Fruit fly (Drosophila melanogaster) whole organism, embryonic: ENCODE measurements around the gene Hydr2.
A peak's percentile ranks its signal among the peaks of the same experiment; 100 is the strongest.

Experiments
- B-H2 ChIP-seq: fragments of 200-800 bp; sonication (Bioruptor generic); optimal IDR thresholded peaks from 2 replicates; lab custom pipeline; 2018; ENCODE audit warnings: missing biosample characterization, mild to moderate bottlenecking, missing genetic modification characterization
- CG10209 ChIP-seq: fragments of 200-800 bp; sonication (Bioruptor generic); optimal IDR thresholded peaks from 3 replicates; lab custom pipeline; 2017; ENCODE audit warnings: missing biosample characterization, mild to moderate bottlenecking, missing genetic modification characterization, missing genetic modification reagents
- CG11695 ChIP-seq: fragments of 200-800 bp; sonication (Bioruptor generic); IDR thresholded peaks from 3 replicates; pipeline ENCODE4 v1.3.6; 2022; ENCODE audit warnings: missing biosample characterization, missing genetic modification characterization
- CG12391 ChIP-seq: fragments of 200-800 bp; sonication (Bioruptor generic); optimal IDR thresholded peaks from 3 replicates; lab custom pipeline; 2018; ENCODE audit warnings: missing biosample characterization, mild to moderate bottlenecking, missing genetic modification characterization, moderate library complexity
- CG12769 ChIP-seq: fragments of 200-800 bp; sonication (Bioruptor generic); optimal IDR thresholded peaks from 2 replicates; lab custom pipeline; 2019; ENCODE audit warnings: missing biosample characterization, mild to moderate bottlenecking, missing genetic modification characterization, moderate library complexity
- CG13287 ChIP-seq: fragments of 200-800 bp; sonication (Bioruptor generic); IDR thresholded peaks from 2 replicates; pipeline ENCODE4 v1.3.6; 2022; ENCODE audit warnings: missing biosample characterization, missing genetic modification characterization; ENCODE audit not compliant: partially characterized antibody
- CG13296 ChIP-seq: fragments of 200-800 bp; sonication (Bioruptor generic); optimal IDR thresholded peaks from 3 replicates; lab custom pipeline; 2018; ENCODE audit warnings: missing biosample characterization, mild to moderate bottlenecking, missing genetic modification characterization
- CG13894 ChIP-seq: fragments of 200-800 bp; sonication (Bioruptor generic); optimal IDR thresholded peaks from 3 replicates; lab custom pipeline; 2018; ENCODE audit warnings: missing biosample characterization, mild to moderate bottlenecking, missing genetic modification characterization, moderate library complexity
- CG14441 ChIP-seq: fragments of 200-800 bp; sonication (Bioruptor generic); IDR thresholded peaks from 2 replicates; pipeline ENCODE4 v1.3.6; 2022; ENCODE audit warnings: missing biosample characterization, missing genetic modification characterization
- CG1529 ChIP-seq: fragments of 200-800 bp; sonication (Bioruptor generic); optimal IDR thresholded peaks from 3 replicates; lab custom pipeline; 2018; ENCODE audit warnings: missing biosample characterization, missing genetic modification characterization
- CG15514 ChIP-seq: fragments of 200-800 bp; sonication (Bioruptor generic); optimal IDR thresholded peaks from 3 replicates; lab custom pipeline; 2017; ENCODE audit warnings: missing biosample characterization, missing genetic modification characterization, mild to moderate bottlenecking, moderate library complexity, missing genetic modification reagents
- CG2875 ChIP-seq: fragments of 200-800 bp; sonication (Bioruptor generic); optimal IDR thresholded peaks from 2 replicates; lab custom pipeline; 2017; ENCODE audit warnings: missing biosample characterization, mild to moderate bottlenecking, missing genetic modification characterization, missing genetic modification reagents
- CG2889 ChIP-seq: fragments of 200-800 bp; sonication (Bioruptor generic); IDR thresholded peaks from 3 replicates; pipeline ENCODE4 v1.3.6; 2022; ENCODE audit warnings: missing biosample characterization, missing genetic modification characterization
- CG31441 ChIP-seq: fragments of 200-800 bp; sonication (Bioruptor generic); IDR thresholded peaks from 2 replicates; pipeline ENCODE4 v1.3.6; 2022; ENCODE audit warnings: missing biosample characterization, missing genetic modification characterization
- CG3163 ChIP-seq: fragments of 200-800 bp; sonication (Bioruptor generic); optimal IDR thresholded peaks from 3 replicates; lab custom pipeline; 2016; ENCODE audit warnings: missing biosample characterization, missing genetic modification characterization
- CG34224 ChIP-seq: fragments of 200-800 bp; sonication (Bioruptor generic); IDR thresholded peaks from 3 replicates; pipeline ENCODE4 v1.3.6; 2022; ENCODE audit warnings: missing biosample characterization, missing genetic modification characterization; ENCODE audit not compliant: partially characterized antibody
- CG34376 ChIP-seq: fragments of 200-800 bp; sonication (Bioruptor generic); optimal IDR thresholded peaks from 2 replicates; lab custom pipeline; 2018; ENCODE audit warnings: missing biosample characterization, mild to moderate bottlenecking, missing genetic modification characterization
- CG6254 ChIP-seq: fragments of 200-800 bp; sonication (Bioruptor generic); optimal IDR thresholded peaks from 3 replicates; lab custom pipeline; 2017; ENCODE audit warnings: mild to moderate bottlenecking, missing biosample characterization, missing genetic modification reagents, missing genetic modification characterization
- CG6689 ChIP-seq: fragments of 200-800 bp; sonication (Bioruptor generic); IDR thresholded peaks from 2 replicates; pipeline ENCODE4 v1.3.6; 2022; ENCODE audit warnings: missing biosample characterization, missing genetic modification characterization
- CG6791 ChIP-seq: fragments of 200-800 bp; sonication (Bioruptor generic); IDR thresholded peaks from 3 replicates; pipeline ENCODE4 v1.3.6; 2022; ENCODE audit warnings: missing biosample characterization, missing genetic modification characterization; ENCODE audit not compliant: partially characterized antibody
- CG7372 ChIP-seq: fragments of 200-800 bp; sonication (Bioruptor generic); IDR thresholded peaks from 2 replicates; pipeline ENCODE4 v1.3.6; 2022; ENCODE audit warnings: missing biosample characterization, missing genetic modification characterization
- CG7556 ChIP-seq: fragments of 200-800 bp; sonication (Bioruptor generic); optimal IDR thresholded peaks from 2 replicates; lab custom pipeline; 2017; ENCODE audit warnings: missing biosample characterization, mild to moderate bottlenecking, missing genetic modification characterization
- CG7963 ChIP-seq: fragments of 200-800 bp; sonication (Bioruptor generic); IDR thresholded peaks from 3 replicates; pipeline ENCODE4 v1.3.6; 2022; ENCODE audit warnings: missing biosample characterization, missing genetic modification characterization; ENCODE audit not compliant: partially characterized antibody
- Dbx ChIP-seq: fragments of 200-800 bp; sonication (Bioruptor generic); IDR thresholded peaks from 3 replicates; pipeline ENCODE4 v1.3.6; 2022; ENCODE audit warnings: missing biosample characterization, missing genetic modification characterization
- Deaf1 ChIP-seq: fragments of 200-800 bp; optimal IDR thresholded peaks from 3 replicates; lab custom pipeline; 2019; ENCODE audit warnings: missing biosample characterization, mild to moderate bottlenecking, missing genetic modification characterization, moderate library complexity
- Dip3 ChIP-seq: fragments of 200-800 bp; sonication (Bioruptor generic); optimal IDR thresholded peaks from 3 replicates; lab custom pipeline; 2016; ENCODE audit warnings: missing biosample characterization, missing genetic modification characterization
- Elba2 ChIP-seq: fragments of 200-800 bp; sonication (Bioruptor generic); optimal IDR thresholded peaks from 3 replicates; lab custom pipeline; 2016; ENCODE audit warnings: missing biosample characterization, missing genetic modification characterization
- HmgZ ChIP-seq: fragments of 200-800 bp; sonication (Bioruptor generic); optimal IDR thresholded peaks from 2 replicates; lab custom pipeline; 2018; ENCODE audit warnings: missing biosample characterization, mild to moderate bottlenecking, missing genetic modification characterization
- Lim3 ChIP-seq: fragments of 200-800 bp; sonication (Bioruptor generic); IDR thresholded peaks from 2 replicates; pipeline ENCODE4 v1.3.6; 2022; ENCODE audit warnings: missing biosample characterization, missing genetic modification characterization
- Lpt ChIP-seq: fragments of >200 bp; optimal IDR thresholded peaks from 2 replicates; lab custom pipeline; 2018; ENCODE audit warnings: missing biosample characterization, missing genetic modification characterization
- Oaz ChIP-seq: fragments of 200-800 bp; sonication (Bioruptor generic); IDR thresholded peaks from 2 replicates; pipeline ENCODE4 v1.3.6; 2022; ENCODE audit warnings: missing biosample characterization, missing genetic modification characterization
- amos ChIP-seq: fragments of 200-800 bp; sonication (Bioruptor generic); IDR thresholded peaks from 2 replicates; pipeline ENCODE4 v1.3.6; 2022; ENCODE audit warnings: missing biosample characterization, missing genetic modification characterization; ENCODE audit not compliant: partially characterized antibody
- ase ChIP-seq: fragments of 200-800 bp; sonication (Bioruptor generic); IDR thresholded peaks from 3 replicates; pipeline ENCODE4 v1.3.6; 2022; ENCODE audit warnings: missing biosample characterization, missing genetic modification characterization
- da ChIP-seq: fragments of 200-800 bp; sonication (Bioruptor generic); optimal IDR thresholded peaks from 2 replicates; lab custom pipeline; 2016; ENCODE audit warnings: missing biosample characterization, missing genetic modification characterization
- dan ChIP-seq: fragments of 200-800 bp; sonication (Bioruptor generic); IDR thresholded peaks from 2 replicates; pipeline ENCODE4 v1.3.6; 2022; ENCODE audit warnings: missing biosample characterization, missing genetic modification characterization
- dm ChIP-seq: fragments of 200-800 bp; sonication (Bioruptor generic); optimal IDR thresholded peaks from 3 replicates; lab custom pipeline; 2016; ENCODE audit warnings: missing biosample characterization, missing genetic modification characterization
- ftz-f1 ChIP-seq: fragments of 200-800 bp; sonication (Bioruptor generic); optimal IDR thresholded peaks from 2 replicates; lab custom pipeline; 2016; ENCODE audit warnings: missing biosample characterization, missing genetic modification characterization
- hb ChIP-seq: fragments of 200-800 bp; sonication (Bioruptor generic); IDR thresholded peaks from 3 replicates; pipeline ENCODE4 v1.3.6; 2022; ENCODE audit warnings: missing biosample characterization, missing genetic modification characterization; ENCODE audit not compliant: partially characterized antibody
- her ChIP-seq: fragments of 200-800 bp; sonication (Bioruptor generic); optimal IDR thresholded peaks from 2 replicates; lab custom pipeline; 2016; ENCODE audit warnings: missing biosample characterization, missing genetic modification characterization
- hkb ChIP-seq, 2 experiments: fragments of 200-800 bp in 1 of 2; fragments of >200 bp in 1 of 2; sonication (Bioruptor generic) in 1 of 2; IDR thresholded peaks in 1 of 2; optimal IDR thresholded peaks in 1 of 2; 2 replicates each; pipeline versions ENCODE4 v1.3.6 to Lab custom; 2017 to 2022; ENCODE audit warnings: missing biosample characterization in 1 of 2, missing genetic modification characterization in 1 of 2
- lilli ChIP-seq: fragments of 200-800 bp; sonication (Bioruptor generic); optimal IDR thresholded peaks from 3 replicates; lab custom pipeline; 2016; ENCODE audit warnings: missing biosample characterization, missing genetic modification characterization
- nom ChIP-seq: fragments of 200-800 bp; sonication (Bioruptor generic); optimal IDR thresholded peaks from 2 replicates; lab custom pipeline; 2017; ENCODE audit warnings: missing biosample characterization, missing genetic modification characterization, mild to moderate bottlenecking, moderate library complexity, missing genetic modification reagents
- pb ChIP-seq: fragments of 200-800 bp; sonication (Bioruptor generic); optimal IDR thresholded peaks from 3 replicates; lab custom pipeline; 2016; ENCODE audit warnings: missing biosample characterization, missing genetic modification characterization
- repo ChIP-seq: fragments of 200-800 bp; sonication (Bioruptor generic); optimal IDR thresholded peaks from 2 replicates; lab custom pipeline; 2016; ENCODE audit warnings: missing biosample characterization, missing genetic modification characterization
- sens ChIP-seq: fragments of 200-800 bp; sonication (Bioruptor generic); peaks from one replicate; lab custom pipeline; 2016; ENCODE audit warnings: missing biosample characterization, missing genetic modification characterization
- seq ChIP-seq: fragments of 200-800 bp; sonication (Bioruptor generic); IDR thresholded peaks from 2 replicates; pipeline ENCODE4 v1.3.6; 2022; ENCODE audit warnings: missing biosample characterization, missing genetic modification characterization
- slou ChIP-seq: fragments of 200-800 bp; sonication (Bioruptor generic); optimal IDR thresholded peaks from 3 replicates; lab custom pipeline; 2016; ENCODE audit warnings: missing biosample characterization, missing genetic modification characterization
- stwl ChIP-seq: fragments of 200-800 bp; sonication (Bioruptor generic); optimal IDR thresholded peaks from 3 replicates; lab custom pipeline; 2018; ENCODE audit warnings: missing biosample characterization, mild to moderate bottlenecking, missing genetic modification characterization, moderate library complexity
- tna ChIP-seq: fragments of 200-800 bp; sonication (Bioruptor generic); IDR thresholded peaks from 2 replicates; pipeline ENCODE4 v1.3.6; 2022; ENCODE audit warnings: missing biosample characterization, missing genetic modification characterization; ENCODE audit not compliant: partially characterized antibody
- z ChIP-seq: fragments of 200-800 bp; sonication (Bioruptor generic); IDR thresholded peaks from 3 replicates; pipeline ENCODE4 v1.3.6; 2022; ENCODE audit warnings: missing biosample characterization, missing genetic modification characterization

The Hydr2 gene

DNA sequence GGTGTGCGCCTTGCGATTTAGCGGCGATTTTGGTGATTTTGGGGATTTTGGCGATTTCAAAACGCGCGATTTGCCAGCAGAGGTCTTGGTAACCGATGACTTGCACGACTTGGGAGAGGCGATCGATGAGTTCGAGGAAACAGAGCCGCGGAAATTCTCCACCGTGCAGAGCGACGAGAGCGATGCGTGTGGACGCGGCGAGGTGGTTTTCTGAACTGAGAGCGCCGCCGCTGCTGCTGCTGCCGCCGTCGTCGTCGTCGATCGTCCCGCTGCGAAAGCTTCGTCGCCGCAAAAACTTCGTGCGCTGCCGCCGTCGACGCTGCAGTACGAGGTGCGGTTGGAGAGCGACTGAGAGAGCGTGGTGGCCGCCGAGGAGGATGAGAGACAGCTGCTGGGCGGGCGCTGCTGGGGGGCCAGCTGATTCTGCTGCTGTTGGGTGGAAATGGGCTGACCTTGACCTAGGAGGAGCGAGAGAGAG, 38.9 kb upstream of the Hydr2 start (continued):
- no peak for TF ChIP-seq stwl
- no peak for TF ChIP-seq seq (GFP tag; lab: Robert Waterston, UW)
- no peak for TF ChIP-seq CG12391 (tag; lab: Kevin White, UChicago)
- peak; percentile 28; the same call in 1 of the 3 replicates for TF ChIP-seq z (GFP tag; lab: Robert Waterston, UW)
- TF ChIP-seq CG6254 (GFP tag; lab: Kevin White, UChicago), result no peak
- no peak for TF ChIP-seq Elba2 (GFP tag; lab: Kevin White, UChicago)
- TF ChIP-seq dm (GFP tag; lab: Kevin White, UChicago), result no peak
- peak; percentile 95 for TF ChIP-seq Deaf1 (tag; lab: Kevin White, UChicago)
- TF ChIP-seq Lim3 (GFP tag; lab: Robert Waterston, UW), result no peak
- peak; percentile 24 for TF ChIP-seq sens (GFP tag; lab: Kevin White, UChicago)
- TF ChIP-seq CG7963 (GFP tag; lab: Robert Waterston, UW), result 0 out of 3 replicates have a peak, but pooled peaks have one; percentile 13
- TF ChIP-seq CG34376 (GFP tag; lab: Kevin White, UChicago), result peak; percentile 14
- no peak for TF ChIP-seq CG2875 (GFP tag; lab: Kevin White, UChicago)
- no peak for TF ChIP-seq CG7556 (GFP tag; lab: Kevin White, UChicago)
- TF ChIP-seq CG6689 (GFP tag; lab: Robert Waterston, UW), result no peak
- TF ChIP-seq hkb (optimal IDR thresholded peaks at IDR 0.05; lab: Kevin White, UChicago), result no peak
- TF ChIP-seq hkb (GFP tag; IDR thresholded peaks at IDR 0.05; lab: Robert Waterston, UW), result peak; percentile 39; the same call in 1 of the 2 replicates
- no peak for TF ChIP-seq lilli (GFP tag; lab: Kevin White, UChicago)
- no peak for TF ChIP-seq CG13894 (tag; lab: Kevin White, UChicago)
- TF ChIP-seq CG3163 (GFP tag; lab: Kevin White, UChicago), result no peak
- TF ChIP-seq her (GFP tag; lab: Kevin White, UChicago), result no peak
- peak; percentile 47; the same call in 2 of the 3 replicates for TF ChIP-seq Dbx (GFP tag; lab: Robert Waterston, UW)
- no peak for TF ChIP-seq Oaz
- TF ChIP-seq Dip3 (GFP tag; lab: Kevin White, UChicago), result no peak
- no peak for TF ChIP-seq CG7372
- 0 out of 2 replicates have a peak, but pooled peaks have one; percentile 10 for TF ChIP-seq dan (GFP tag; lab: Robert Waterston, UW)
- TF ChIP-seq CG11695 (GFP tag; lab: Robert Waterston, UW), result no peak
- TF ChIP-seq hb, result no peak
- TF ChIP-seq repo (GFP tag; lab: Kevin White, UChicago), result no peak
- peak; percentile 44; the same call in 1 of the 2 replicates for TF ChIP-seq amos (GFP tag; lab: Robert Waterston, UW)
- TF ChIP-seq CG14441 (GFP tag; lab: Robert Waterston, UW), result no peak
- TF ChIP-seq nom (GFP tag; lab: Kevin White, UChicago), result no peak
- no peak for TF ChIP-seq HmgZ (tag; lab: Kevin White, UChicago)
- peak; percentile 91 for TF ChIP-seq ftz-f1 (GFP tag; lab: Kevin White, UChicago)
- TF ChIP-seq CG34224 (GFP tag; lab: Robert Waterston, UW), result peak; percentile 67
- no peak for TF ChIP-seq CG2889 (GFP tag; lab: Robert Waterston, UW)
- TF ChIP-seq pb (GFP tag; lab: Kevin White, UChicago), result no peak
- peak; percentile 7 for TF ChIP-seq CG15514 (GFP tag; lab: Kevin White, UChicago)
- TF ChIP-seq slou (GFP tag; lab: Kevin White, UChicago), result no peak
- no peak for TF ChIP-seq da (GFP tag; lab: Kevin White, UChicago)
- no peak for TF ChIP-seq CG1529 (GFP tag; lab: Kevin White, UChicago)
- no peak for TF ChIP-seq B-H2 (GFP tag; lab: Kevin White, UChicago)
- peak; percentile 7 for TF ChIP-seq CG13296 (GFP tag; lab: Kevin White, UChicago)
- TF ChIP-seq CG31441 (GFP tag; lab: Robert Waterston, UW), result no peak
- no peak for TF ChIP-seq CG12769
- peak; percentile 53; the same call in 1 of the 2 replicates for TF ChIP-seq CG13287 (GFP tag; lab: Robert Waterston, UW)
- no peak for TF ChIP-seq ase (GFP tag; lab: Robert Waterston, UW)
- no peak for TF ChIP-seq CG6791 (GFP tag; lab: Robert Waterston, UW)
- 0 out of 2 replicates have a peak, but pooled peaks have one; percentile 12 for TF ChIP-seq tna (GFP tag; lab: Robert Waterston, UW)
- TF ChIP-seq CG10209, result no peak
- TF ChIP-seq Lpt (GFP tag; lab: Kevin White, UChicago), result no peak
